Worm (Caenorhabditis elegans) whole organism, late embryonic: ENCODE data around the gene bus-12.
A peak's percentile ranks its signal among the peaks of the same experiment; 100 is the strongest.

ENCODE experiments used
- K02D7.2 ChIP-seq: sonication (generic microtip); optimal IDR thresholded peaks from 2 replicates; lab custom pipeline; 2017; ENCODE audit warnings: mild to moderate bottlenecking, missing genetic modification characterization, missing compliant biosample characterization
- ama-1 ChIP-seq: fragments of 150-350 bp; optimal IDR thresholded peaks from 2 replicates; lab custom pipeline; 2014
- ceh-2 ChIP-seq: sonication (generic microtip); optimal IDR thresholded peaks from 2 replicates; lab custom pipeline; 2016; ENCODE audit warnings: missing genotype, missing genetic modification characterization, missing compliant biosample characterization
- ceh-22 ChIP-seq: sonication (generic microtip); optimal IDR thresholded peaks from 2 replicates; lab custom pipeline; 2017; ENCODE audit warnings: missing biosample characterization, missing genetic modification characterization
- ceh-30 ChIP-seq: fragments of 150-350 bp; optimal IDR thresholded peaks from 2 replicates; lab custom pipeline; 2014; ENCODE audit warnings: missing biosample characterization, missing genetic modification characterization
- ceh-31 ChIP-seq: sonication (generic microtip); optimal IDR thresholded peaks from 2 replicates; lab custom pipeline; 2016; ENCODE audit warnings: missing genetic modification characterization, missing compliant biosample characterization
- ceh-34 ChIP-seq: sonication (generic microtip); optimal IDR thresholded peaks from 2 replicates; lab custom pipeline; 2016; ENCODE audit warnings: mild to moderate bottlenecking, missing genetic modification characterization, missing compliant biosample characterization
- ceh-45 ChIP-seq: fragments of 200-800 bp; sonication (Bioruptor generic); IDR thresholded peaks from 2 replicates; pipeline ENCODE4 v1.3.6; 2022; ENCODE audit warnings: missing genetic modification reagents, missing genetic modification characterization, missing compliant biosample characterization
- ceh-9 ChIP-seq: sonication (generic microtip); optimal IDR thresholded peaks from 2 replicates; lab custom pipeline; 2016; ENCODE audit warnings: mild to moderate bottlenecking, missing genetic modification characterization, inconsistent platforms, missing compliant biosample characterization
- dmd-4 ChIP-seq: sonication (generic microtip); optimal IDR thresholded peaks from 2 replicates; lab custom pipeline; 2016; ENCODE audit warnings: borderline replicate concordance, missing genetic modification characterization, missing compliant biosample characterization
- elt-2 ChIP-seq: sonication (generic microtip); optimal IDR thresholded peaks from 2 replicates; lab custom pipeline; 2016; ENCODE audit warnings: missing genetic modification reagents, missing genetic modification characterization, missing compliant biosample characterization
- fax-1 ChIP-seq: sonication (generic microtip); optimal IDR thresholded peaks from 2 replicates; lab custom pipeline; 2016; ENCODE audit warnings: missing genotype, missing genetic modification characterization, missing compliant biosample characterization
- fkh-6 ChIP-seq: sonication (generic microtip); optimal IDR thresholded peaks from 2 replicates; lab custom pipeline; 2016; ENCODE audit warnings: missing genetic modification characterization, missing compliant biosample characterization
- hlh-15 ChIP-seq: sonication (generic microtip); optimal IDR thresholded peaks from 2 replicates; lab custom pipeline; 2016; ENCODE audit warnings: missing genetic modification characterization, missing compliant biosample characterization
- hlh-30 ChIP-seq: sonication (generic microtip); optimal IDR thresholded peaks from 2 replicates; lab custom pipeline; 2017; ENCODE audit warnings: antibody characterized with exemption, missing genetic modification characterization, missing compliant biosample characterization; ENCODE audit not compliant: insufficient read depth
- hlh-6 ChIP-seq: sonication (generic microtip); optimal IDR thresholded peaks from 2 replicates; lab custom pipeline; 2016; ENCODE audit warnings: missing genotype, missing genetic modification characterization, missing compliant biosample characterization
- lim-6 ChIP-seq: sonication (generic microtip); optimal IDR thresholded peaks from 2 replicates; lab custom pipeline; 2016; ENCODE audit warnings: missing genetic modification characterization, missing compliant biosample characterization
- lin-11 ChIP-seq: fragments of 200-800 bp; sonication (Bioruptor generic); optimal IDR thresholded peaks from 2 replicates; lab custom pipeline; 2018; ENCODE audit warnings: mild to moderate bottlenecking, missing genetic modification characterization, missing compliant biosample characterization
- mec-3 ChIP-seq: sonication (generic microtip); optimal IDR thresholded peaks from 2 replicates; lab custom pipeline; 2016; ENCODE audit warnings: borderline replicate concordance, missing genetic modification characterization, missing compliant biosample characterization
- nfya-1 ChIP-seq: sonication (generic microtip); optimal IDR thresholded peaks from 2 replicates; lab custom pipeline; 2017; ENCODE audit warnings: missing genetic modification characterization, mild to moderate bottlenecking, missing compliant biosample characterization, antibody characterized with exemption, moderate library complexity
- nhr-11 ChIP-seq: fragments of 150-350 bp; optimal IDR thresholded peaks from 2 replicates; lab custom pipeline; 2014; ENCODE audit warnings: missing biosample characterization, missing genetic modification characterization
- npax-4 ChIP-seq: sonication (generic microtip); optimal IDR thresholded peaks from 2 replicates; lab custom pipeline; 2016; ENCODE audit warnings: missing genetic modification characterization, missing compliant biosample characterization
- pha-4 ChIP-seq: fragments of 150-350 bp; optimal IDR thresholded peaks from 2 replicates; lab custom pipeline; 2018; ENCODE audit warnings: missing biosample characterization, missing genetic modification reagents, missing genetic modification characterization
- pros-1 ChIP-seq: fragments of 150-350 bp; optimal IDR thresholded peaks from 2 replicates; lab custom pipeline; 2014; ENCODE audit warnings: missing biosample characterization, missing genetic modification reagents, missing genetic modification characterization
- ref-2 ChIP-seq: sonication (generic microtip); optimal IDR thresholded peaks from 2 replicates; lab custom pipeline; 2016; ENCODE audit warnings: missing genetic modification characterization, missing compliant biosample characterization
- sdc-2 ChIP-seq: sonication (generic microtip); optimal IDR thresholded peaks from 2 replicates; lab custom pipeline; 2016; ENCODE audit warnings: missing genotype, missing genetic modification characterization, missing compliant biosample characterization
- sox-4 ChIP-seq: sonication (generic microtip); optimal IDR thresholded peaks from 2 replicates; lab custom pipeline; 2017; ENCODE audit warnings: mild to moderate bottlenecking, missing genetic modification characterization, inconsistent platforms, missing compliant biosample characterization
- syd-9 ChIP-seq: sonication (generic microtip); optimal IDR thresholded peaks from 2 replicates; lab custom pipeline; 2016; ENCODE audit warnings: mild to moderate bottlenecking, missing genetic modification characterization, moderate library complexity, missing compliant biosample characterization
- unc-55 ChIP-seq: sonication (generic microtip); optimal IDR thresholded peaks from 2 replicates; lab custom pipeline; 2017; ENCODE audit warnings: missing biosample characterization, missing genetic modification reagents, missing genetic modification characterization

Gene bus-12

DNA sequence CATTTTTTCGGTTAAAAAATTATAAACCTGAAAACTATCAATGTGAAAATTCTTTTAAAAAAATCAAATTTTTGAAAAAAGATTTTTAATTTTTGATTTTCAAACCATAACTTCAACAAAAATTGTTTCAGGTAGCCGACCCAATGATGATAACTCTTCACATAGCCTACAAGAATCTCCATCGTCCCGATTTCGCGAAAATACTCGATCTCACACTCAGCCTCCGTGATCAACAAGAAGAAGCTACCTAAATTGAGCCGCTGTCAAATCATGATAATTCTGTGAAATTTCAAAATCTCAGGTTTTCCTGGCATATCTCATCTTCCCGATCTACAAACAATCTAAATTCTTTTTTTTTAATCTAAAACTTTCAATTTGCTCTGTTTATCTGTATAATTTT lies 5.7 kb upstream of the bus-12 start:
- no peak for TF ChIP-seq hlh-15 (tag; lab: Kevin White, UChicago)
- no peak for TF ChIP-seq fax-1 (tag; lab: Kevin White, UChicago)
- TF ChIP-seq ceh-2, result no peak
- TF ChIP-seq ama-1 (lab: Kevin White, UChicago), result no peak
- TF ChIP-seq mec-3 (tag; lab: Kevin White, UChicago), result no peak
- TF ChIP-seq ceh-30 (tag; lab: Kevin White, UChicago), result no peak
- TF ChIP-seq lim-6 (tag; lab: Kevin White, UChicago), result no peak
- TF ChIP-seq sox-4, result no peak
- TF ChIP-seq syd-9, result no peak
- no peak for TF ChIP-seq fkh-6
- no peak for TF ChIP-seq sdc-2
- no peak for TF ChIP-seq K02D7.2 (tag; lab: Kevin White, UChicago)
- no peak for TF ChIP-seq ceh-31
- TF ChIP-seq lin-11 (tag; lab: Kevin White, UChicago), result no peak
- TF ChIP-seq unc-55, result no peak
- TF ChIP-seq, all 69 proteins: peak for 0

DNA sequence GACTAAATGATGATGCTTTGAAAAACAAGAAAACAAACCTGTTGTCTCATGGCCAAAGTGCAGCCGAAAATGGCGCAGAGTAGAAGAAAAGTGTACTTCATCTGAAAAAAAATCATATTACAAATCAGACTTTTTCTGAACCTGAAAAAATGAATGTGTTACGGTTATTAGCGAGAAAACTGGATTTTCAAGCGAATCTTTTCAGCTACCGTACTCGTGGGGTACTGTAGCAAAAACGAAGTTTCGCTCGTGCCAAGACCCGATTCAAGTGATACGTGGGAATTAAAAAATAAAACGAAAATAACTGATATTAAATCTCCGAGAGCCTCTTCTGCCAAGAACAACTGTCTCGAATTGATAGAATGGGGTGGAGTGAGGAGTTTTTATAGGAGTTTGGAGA lies 3.8 kb upstream of the bus-12 start, which contains the start of gene ttr-51:
ttr-51 (minus strand) TSS at position 101 of the 400 bp plus-strand sequence.
- TF ChIP-seq pha-4 (tag; lab: Kevin White, UChicago) (no peak), ceh-31 (no peak), pros-1 (tag; lab: Kevin White, UChicago) (no peak), sox-4 (no peak), ref-2 (tag; lab: Kevin White, UChicago) (no peak), hlh-30 (tag; lab: Kevin White, UChicago) (no peak), npax-4 (tag; lab: Kevin White, UChicago) (no peak)

DNA sequence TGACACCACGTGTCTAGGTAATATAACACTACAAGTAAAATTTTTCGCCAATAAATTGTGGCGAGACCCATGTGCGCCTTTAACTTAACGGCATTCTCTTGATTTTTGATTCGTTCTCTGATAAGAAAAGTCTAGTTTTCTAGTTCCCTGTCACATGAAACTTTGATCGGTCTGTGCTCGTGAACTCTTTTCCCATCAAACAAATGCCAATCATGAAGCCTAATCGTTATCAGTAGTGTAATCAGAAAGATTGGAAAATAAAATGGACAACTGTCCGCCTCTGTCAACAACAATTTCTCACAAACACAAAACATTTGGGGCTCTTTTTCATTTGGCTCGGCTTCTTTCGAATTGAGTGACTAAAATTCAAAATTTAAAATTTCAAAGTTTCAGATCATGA lies 2.1 kb upstream of the bus-12 start, which contains the start of gene ttr-45:
ttr-45 (plus strand) TSS at position 385 of the 400 bp plus-strand sequence.
- TF ChIP-seq hlh-6 (tag; lab: Kevin White, UChicago), result no peak
- TF ChIP-seq elt-2 (tag; lab: Kevin White, UChicago), result peak; percentile 61

DNA sequence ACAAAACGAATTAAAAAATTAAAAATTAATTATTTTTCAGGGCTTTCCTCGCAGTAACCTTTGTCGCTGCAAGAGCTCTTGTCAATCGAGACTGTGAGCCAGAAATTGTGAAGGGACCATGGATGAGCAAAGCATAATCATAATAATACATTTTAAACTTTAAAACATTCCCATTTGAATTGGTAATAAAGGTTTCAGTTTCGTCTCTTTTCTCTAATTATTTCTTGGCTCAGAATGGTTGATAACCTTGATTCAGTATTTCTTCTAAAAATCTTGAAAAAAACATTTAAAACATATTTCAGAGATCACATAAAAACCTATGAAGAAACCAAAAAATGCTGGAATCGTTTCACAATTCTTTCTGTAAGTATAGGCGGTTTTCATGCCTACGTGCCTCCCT lies 2.9 kb downstream of the bus-12 start, which contains the start of gene JC8.16:
JC8.16 (plus strand) TSS at position 301 of the 400 bp plus-strand sequence.
- no peak for TF ChIP-seq nhr-11
- TF ChIP-seq ceh-30 (tag; lab: Kevin White, UChicago), result no peak
- TF ChIP-seq dmd-4 (tag; lab: Kevin White, UChicago), result no peak

DNA sequence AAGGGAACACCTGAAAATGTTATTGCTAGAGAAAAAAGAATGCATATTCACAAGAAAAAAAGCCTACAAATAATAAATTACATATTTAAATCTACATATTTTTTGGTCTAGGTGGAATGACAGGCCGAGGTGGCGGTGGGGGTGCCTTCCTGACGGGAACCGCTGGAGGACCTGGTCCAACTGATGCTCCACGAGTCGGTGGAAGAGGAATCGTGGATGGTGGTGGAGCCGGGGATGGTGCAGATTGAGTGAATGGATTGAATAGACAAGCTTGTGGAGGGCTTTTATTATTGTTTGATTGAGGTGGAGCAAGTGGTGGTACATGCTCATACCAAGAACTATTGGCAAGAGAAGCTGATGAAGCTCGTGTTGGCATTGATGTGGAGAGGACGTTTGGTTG lies 5.8 kb downstream of the bus-12 start:
- TF ChIP-seq ceh-22 (tag; lab: Kevin White, UChicago), result no peak
- TF ChIP-seq dmd-4 (tag; lab: Kevin White, UChicago), result no peak
- no peak for TF ChIP-seq fax-1 (tag; lab: Kevin White, UChicago)
- TF ChIP-seq ceh-31, result no peak
- TF ChIP-seq pha-4 (tag; lab: Kevin White, UChicago), result no peak
- TF ChIP-seq hlh-30 (tag; lab: Kevin White, UChicago), result no peak
- TF ChIP-seq ceh-45 (GFP tag; lab: Robert Waterston, UW), result no peak
- no peak for TF ChIP-seq ceh-34 (tag; lab: Kevin White, UChicago)

DNA sequence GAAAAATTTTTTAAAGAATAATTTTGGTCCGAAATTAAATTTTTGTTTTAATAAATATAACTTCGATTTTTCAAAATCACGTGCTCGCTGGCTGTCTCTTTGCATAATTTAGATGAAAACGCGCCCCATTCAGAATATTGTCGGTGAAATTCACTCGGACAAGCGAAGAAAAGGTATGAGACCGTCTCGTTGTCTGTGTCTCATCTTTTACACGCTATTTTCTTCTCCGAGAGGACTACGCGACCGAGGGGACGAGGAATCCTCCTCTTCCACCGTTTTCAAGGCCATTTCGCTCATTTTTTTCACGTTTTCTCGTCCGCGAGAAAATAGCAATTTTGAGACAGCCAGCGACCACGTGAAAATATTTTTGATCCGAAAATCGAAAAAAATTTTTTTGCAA lies 6.9 kb downstream of the bus-12 start:
- TF ChIP-seq ceh-2, result peak; percentile 29

DNA sequence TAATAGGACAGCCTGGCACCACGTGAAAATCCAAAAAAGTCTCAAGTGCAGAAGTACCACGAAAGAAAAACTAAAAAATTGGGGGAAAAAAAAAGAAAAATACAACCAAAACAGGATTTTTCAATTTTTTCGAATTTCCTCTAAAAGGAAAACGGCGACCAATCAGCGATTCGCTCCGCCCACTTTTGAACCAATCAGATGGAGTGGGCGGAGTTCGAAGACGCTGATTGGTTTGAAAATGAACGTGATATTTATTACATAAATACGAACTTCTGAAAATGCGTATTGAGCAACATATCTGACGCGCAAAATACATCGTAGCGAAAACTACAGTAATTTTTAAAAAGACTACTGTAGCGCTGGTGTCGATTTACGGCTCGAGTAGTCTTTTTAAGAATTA lies 12.4 kb downstream of the bus-12 start:
- TF ChIP-seq nfya-1 (tag; lab: Kevin White, UChicago) (peak; percentile 84), ceh-9 (tag; lab: Kevin White, UChicago) (no peak)
- TF ChIP-seq, all 69 proteins: peak for 1
